Worm (Caenorhabditis elegans) whole organism, mixed stage, embryonic: ENCODE measurements around the gene T24H10.1.
A peak's percentile ranks its signal among the peaks of the same experiment; 100 is the strongest.

Source experiments
- M03D4.4 ChIP-seq: sonication (generic microtip); optimal IDR thresholded peaks from 2 replicates; lab custom pipeline; 2017; ENCODE audit warnings: mild to moderate bottlenecking, missing genetic modification characterization, missing compliant biosample characterization
- bed-3 ChIP-seq: fragments of 200-800 bp; sonication (Bioruptor generic); optimal IDR thresholded peaks from 3 replicates; lab custom pipeline; 2018; ENCODE audit warnings: mild to moderate bottlenecking, missing genetic modification characterization, moderate library complexity, missing compliant biosample characterization
- blmp-1 ChIP-seq: fragments of 150-350 bp; optimal IDR thresholded peaks from 2 replicates; lab custom pipeline; 2014; ENCODE audit warnings: missing biosample characterization, missing genetic modification characterization
- ceh-39 ChIP-seq: fragments of 150-350 bp; optimal IDR thresholded peaks from 2 replicates; lab custom pipeline; 2014; ENCODE audit warnings: missing biosample characterization, missing genetic modification characterization
- ceh-43 ChIP-seq: fragments of 200-800 bp; sonication (Bioruptor generic); optimal IDR thresholded peaks from 2 replicates; lab custom pipeline; 2018; ENCODE audit warnings: mild to moderate bottlenecking, missing genetic modification characterization, moderate library complexity, missing compliant biosample characterization
- ceh-83 ChIP-seq: fragments of 200-800 bp; sonication (Bioruptor generic); optimal IDR thresholded peaks from 2 replicates; lab custom pipeline; 2018; ENCODE audit warnings: mild to moderate bottlenecking, missing genetic modification characterization, missing compliant biosample characterization
- ces-1 ChIP-seq: fragments of 150-350 bp; optimal IDR thresholded peaks from 2 replicates; lab custom pipeline; 2014; ENCODE audit warnings: missing biosample characterization, missing genetic modification reagents, missing genetic modification characterization
- cnd-1 ChIP-seq: fragments of 200-800 bp; sonication (Bioruptor generic); optimal IDR thresholded peaks from 2 replicates; lab custom pipeline; 2018; ENCODE audit warnings: mild to moderate bottlenecking, missing genetic modification characterization, missing compliant biosample characterization
- drap-1 ChIP-seq: fragments of 200-800 bp; sonication (Bioruptor generic); optimal IDR thresholded peaks from 3 replicates; lab custom pipeline; 2018; ENCODE audit warnings: mild to moderate bottlenecking, missing genetic modification characterization, missing compliant biosample characterization
- elt-1 ChIP-seq: sonication (generic microtip); optimal IDR thresholded peaks from 2 replicates; lab custom pipeline; 2017; ENCODE audit warnings: missing genetic modification characterization, mild to moderate bottlenecking, missing compliant biosample characterization, antibody characterized with exemption, moderate library complexity, borderline replicate concordance; ENCODE audit not compliant: insufficient read depth
- elt-3 ChIP-seq: fragments of 150-350 bp; optimal IDR thresholded peaks from 2 replicates; lab custom pipeline; 2014; ENCODE audit warnings: missing biosample characterization, missing genetic modification characterization
- flh-1 ChIP-seq: fragments of 200-800 bp; sonication (Bioruptor generic); optimal IDR thresholded peaks from 2 replicates; lab custom pipeline; 2018; ENCODE audit warnings: mild to moderate bottlenecking, missing genetic modification characterization, moderate library complexity, missing compliant biosample characterization
- ham-2 ChIP-seq: fragments of 200-800 bp; sonication (Bioruptor generic); optimal IDR thresholded peaks from 2 replicates; lab custom pipeline; 2018; ENCODE audit warnings: mild to moderate bottlenecking, missing genetic modification characterization, missing compliant biosample characterization
- hlh-1 ChIP-seq: fragments of 150-350 bp; optimal IDR thresholded peaks from 2 replicates; lab custom pipeline; 2014; ENCODE audit warnings: missing biosample characterization, missing genetic modification reagents, missing genetic modification characterization
- lin-13 ChIP-seq: fragments of 150-350 bp; optimal IDR thresholded peaks from 2 replicates; lab custom pipeline; 2014; ENCODE audit warnings: missing biosample characterization, missing genetic modification characterization
- lin-32 ChIP-seq: fragments of 200-800 bp; sonication (Bioruptor generic); optimal IDR thresholded peaks from 2 replicates; lab custom pipeline; 2018; ENCODE audit warnings: mild to moderate bottlenecking, missing genetic modification characterization, missing compliant biosample characterization
- lsy-2 ChIP-seq: fragments of 150-350 bp; optimal IDR thresholded peaks from 2 replicates; lab custom pipeline; 2014; ENCODE audit warnings: missing biosample characterization, missing genetic modification characterization
- mab-5 ChIP-seq: fragments of 150-350 bp; optimal IDR thresholded peaks from 2 replicates; lab custom pipeline; 2014; ENCODE audit warnings: missing biosample characterization, missing genetic modification characterization
- mep-1 ChIP-seq: fragments of 150-350 bp; optimal IDR thresholded peaks from 2 replicates; lab custom pipeline; 2017; ENCODE audit warnings: missing biosample characterization, missing genetic modification reagents, missing genetic modification characterization, inconsistent platforms
- mls-2 ChIP-seq: sonication (generic microtip); optimal IDR thresholded peaks from 2 replicates; lab custom pipeline; 2016; ENCODE audit warnings: mild to moderate bottlenecking, missing genetic modification characterization, moderate library complexity, missing compliant biosample characterization
- nhr-12 ChIP-seq: fragments of 150-350 bp; optimal IDR thresholded peaks from 2 replicates; lab custom pipeline; 2014; ENCODE audit warnings: missing biosample characterization, missing genetic modification characterization
- nhr-2 ChIP-seq: fragments of 150-350 bp; optimal IDR thresholded peaks from 2 replicates; lab custom pipeline; 2014; ENCODE audit warnings: missing biosample characterization, missing genetic modification characterization
- nhr-237 ChIP-seq: fragments of 150-350 bp; optimal IDR thresholded peaks from 2 replicates; lab custom pipeline; 2014; ENCODE audit warnings: missing biosample characterization, missing genetic modification characterization
- nhr-28 ChIP-seq: fragments of 150-350 bp; optimal IDR thresholded peaks from 2 replicates; lab custom pipeline; 2014; ENCODE audit warnings: missing biosample characterization, missing genetic modification characterization
- nhr-76 ChIP-seq: sonication (generic microtip); optimal IDR thresholded peaks from 2 replicates; lab custom pipeline; 2017; ENCODE audit warnings: missing biosample characterization, missing genetic modification characterization
- pha-4 ChIP-seq: fragments of 150-350 bp; optimal IDR thresholded peaks from 2 replicates; lab custom pipeline; 2018; ENCODE audit warnings: missing biosample characterization, missing genetic modification reagents, missing genetic modification characterization
- sem-2 ChIP-seq: fragments of 200-800 bp; sonication (Bioruptor generic); optimal IDR thresholded peaks from 2 replicates; lab custom pipeline; 2018; ENCODE audit warnings: mild to moderate bottlenecking, missing genetic modification characterization, missing compliant biosample characterization
- snpc-4 ChIP-seq: fragments of 150-350 bp; optimal IDR thresholded peaks from 2 replicates; lab custom pipeline; 2014; ENCODE audit warnings: missing biosample characterization, missing genetic modification characterization
- sptf-1 ChIP-seq: sonication (generic microtip); optimal IDR thresholded peaks from 2 replicates; lab custom pipeline; 2017; ENCODE audit warnings: mild to moderate bottlenecking, missing genetic modification characterization, moderate library complexity, missing compliant biosample characterization
- tbx-8 ChIP-seq: fragments of 200-800 bp; sonication (Bioruptor generic); optimal IDR thresholded peaks from 2 replicates; lab custom pipeline; 2018; ENCODE audit warnings: mild to moderate bottlenecking, missing genetic modification characterization, moderate library complexity, missing compliant biosample characterization
- unc-120 ChIP-seq: sonication (generic microtip); optimal IDR thresholded peaks from 2 replicates; lab custom pipeline; 2017; ENCODE audit warnings: missing genetic modification characterization, missing compliant biosample characterization; ENCODE audit not compliant: poor library complexity, severe bottlenecking
- unc-39 ChIP-seq: fragments of 150-350 bp; optimal IDR thresholded peaks from 2 replicates; lab custom pipeline; 2014; ENCODE audit warnings: missing biosample characterization, missing genetic modification characterization
- unc-62 ChIP-seq: fragments of 150-350 bp; optimal IDR thresholded peaks from 2 replicates; lab custom pipeline; 2014; ENCODE audit warnings: missing biosample characterization, missing genetic modification reagents, missing genetic modification characterization
- zip-8 ChIP-seq: fragments of 150-350 bp; optimal IDR thresholded peaks from 2 replicates; lab custom pipeline; 2014; ENCODE audit warnings: missing biosample characterization, missing genetic modification characterization
- ztf-11 ChIP-seq: fragments of 150-350 bp; optimal IDR thresholded peaks from 2 replicates; lab custom pipeline; 2014; ENCODE audit warnings: missing biosample characterization, missing genetic modification characterization

Gene T24H10.1

ce11 chrII:9059010-9059409 lies 40.2 kb upstream of the T24H10.1 start:
- TF ChIP-seq nhr-12 (tag; lab: Kevin White, UChicago) (no peak), ham-2 (no peak), cnd-1 (tag; lab: Kevin White, UChicago) (peak; percentile 76), pha-4 (no peak), blmp-1 (tag; lab: Kevin White, UChicago) (no peak), nhr-2 (tag; lab: Kevin White, UChicago) (no peak), lin-32 (GFP tag; lab: Kevin White, UChicago) (peak; percentile 66), nhr-237 (tag; lab: Kevin White, UChicago) (no peak), mab-5 (tag; lab: Kevin White, UChicago) (no peak)

DNA sequence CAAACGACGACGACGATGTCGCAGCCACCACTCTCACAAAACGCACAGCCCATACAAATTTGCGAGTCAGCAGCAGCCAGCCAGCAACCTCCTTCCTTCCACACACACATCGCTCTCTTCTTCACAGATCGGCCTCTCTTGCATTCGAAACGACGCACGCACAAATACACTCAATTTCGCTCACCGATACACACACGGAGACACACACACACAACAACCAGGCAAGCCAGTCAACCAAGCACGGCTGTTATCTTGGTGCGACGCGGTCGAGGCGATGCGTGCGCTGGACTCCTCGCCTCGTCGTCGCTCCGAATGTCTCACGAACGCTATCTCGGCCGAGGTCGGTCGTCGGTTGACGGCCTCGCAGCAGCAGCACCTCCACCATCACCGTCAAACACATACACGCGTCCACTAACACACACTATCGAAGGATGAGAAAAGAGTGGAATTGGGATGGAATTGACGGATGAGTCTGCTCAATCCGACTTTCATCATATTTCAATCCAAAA lies 38.8 kb upstream of the T24H10.1 start:
- TF ChIP-seq M03D4.4 (tag; lab: Kevin White, UChicago), result peak; percentile 83
- peak; percentile 71 for TF ChIP-seq nhr-237 (tag; lab: Kevin White, UChicago)
- peak; percentile 88 for TF ChIP-seq sptf-1 (tag; lab: Kevin White, UChicago)
- peak; percentile 85 for TF ChIP-seq lin-13 (tag; lab: Kevin White, UChicago)
- no peak for TF ChIP-seq mab-5 (tag; lab: Kevin White, UChicago)
- peak; percentile 56 for TF ChIP-seq ces-1
- TF ChIP-seq lsy-2 (tag; lab: Kevin White, UChicago), result peak; percentile 72
- TF ChIP-seq ztf-11, result peak; percentile 96
- peak; percentile 89 for TF ChIP-seq drap-1 (GFP tag; lab: Kevin White, UChicago)
- TF ChIP-seq flh-1 (GFP tag; lab: Kevin White, UChicago), result no peak
- TF ChIP-seq snpc-4 (tag; lab: Kevin White, UChicago), result no peak
- peak; percentile 93 for TF ChIP-seq unc-120 (tag; lab: Kevin White, UChicago)
- TF ChIP-seq bed-3 (GFP tag; lab: Kevin White, UChicago), result no peak
- peak; percentile 72 for TF ChIP-seq ceh-43 (GFP tag; lab: Kevin White, UChicago)
- TF ChIP-seq cnd-1 (tag; lab: Kevin White, UChicago), result peak; percentile 86
- no peak for TF ChIP-seq blmp-1 (tag; lab: Kevin White, UChicago)
- peak; percentile 45 for TF ChIP-seq elt-3 (tag; lab: Kevin White, UChicago)
- peak; percentile 97 for TF ChIP-seq hlh-1 (tag; lab: Kevin White, UChicago)
- peak; percentile 77 for TF ChIP-seq unc-62
- TF ChIP-seq nhr-2 (tag; lab: Kevin White, UChicago), result peak; percentile 67
- TF ChIP-seq ceh-83 (GFP tag; lab: Kevin White, UChicago), result peak; percentile 72
- TF ChIP-seq unc-39, result peak; percentile 76
- peak; percentile 82 for TF ChIP-seq mls-2 (tag; lab: Kevin White, UChicago)
- TF ChIP-seq ceh-39 (tag; lab: Kevin White, UChicago), result no peak
- no peak for TF ChIP-seq zip-8 (tag; lab: Kevin White, UChicago)
- TF ChIP-seq sem-2 (GFP tag; lab: Kevin White, UChicago), result peak; percentile 37
- TF ChIP-seq tbx-8 (GFP tag; lab: Kevin White, UChicago), result peak; percentile 48
- TF ChIP-seq nhr-28 (tag; lab: Kevin White, UChicago), result no peak
- TF ChIP-seq lin-32 (GFP tag; lab: Kevin White, UChicago), result peak; percentile 1
- peak; percentile 6 for TF ChIP-seq elt-1 (tag; lab: Kevin White, UChicago)
- peak; percentile 93 for TF ChIP-seq pha-4
- peak; percentile 98 for TF ChIP-seq ham-2
- TF ChIP-seq nhr-12 (tag; lab: Kevin White, UChicago), result peak; percentile 60
- peak; percentile 92 for TF ChIP-seq mep-1 (tag; lab: Kevin White, UChicago)
- no peak for TF ChIP-seq nhr-76 (tag; lab: Kevin White, UChicago)

- TF ChIP-seq ces-1 (no peak), lsy-2 (tag; lab: Kevin White, UChicago) (peak; percentile 13), elt-1 (tag; lab: Kevin White, UChicago) (peak; percentile 3)
Observed at ce11 chrII:9061099-9061498, 38.1 kb upstream of the T24H10.1 start, which contains the start of gene T24B8.3. Gene T24B8.3, minus strand, starts transcription at chrII:9061137.
